Fruit fly (Drosophila melanogaster) whole organism, larva: ENCODE data around the gene Psf1.
"Not testable (repeated sequence)": the region's sequence is repeated elsewhere in the genome, so short reads cannot be mapped to it uniquely, and the experiment has no call there.

Experiments
- noc ChIP-seq: fragments of 200-800 bp; sonication (Bioruptor generic); optimal IDR thresholded peaks from 3 replicates; lab custom pipeline; 2019; ENCODE audit warnings: missing biosample characterization, mild to moderate bottlenecking, missing genetic modification characterization, moderate library complexity

The Psf1 gene

DNA sequence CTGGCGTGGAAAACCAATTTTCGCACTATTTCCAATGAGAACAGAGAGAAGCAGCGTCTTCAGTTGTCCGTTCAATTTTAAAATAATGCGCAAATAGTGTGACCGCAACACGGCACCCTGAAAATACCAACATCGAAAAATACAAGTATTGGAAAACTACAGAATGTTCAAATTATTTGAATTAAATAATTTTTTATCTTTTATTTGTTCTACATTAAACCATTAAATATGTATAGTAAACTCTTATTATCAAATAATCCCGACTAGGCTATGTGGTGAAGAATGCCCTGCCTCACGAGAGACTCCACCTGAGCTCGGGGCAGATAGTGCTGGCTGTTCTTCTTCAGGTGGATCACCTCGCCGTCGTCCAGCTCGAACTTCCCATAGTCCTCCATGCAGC lies 1.7 kb downstream of the Psf1 start, which contains the start of gene Klp61F:
Klp61F (minus strand) TSS at position 101 of the 400 bp plus-strand sequence.
- TF ChIP-seq noc (tag; lab: Kevin White, UChicago): not testable (repeated sequence)

DNA sequence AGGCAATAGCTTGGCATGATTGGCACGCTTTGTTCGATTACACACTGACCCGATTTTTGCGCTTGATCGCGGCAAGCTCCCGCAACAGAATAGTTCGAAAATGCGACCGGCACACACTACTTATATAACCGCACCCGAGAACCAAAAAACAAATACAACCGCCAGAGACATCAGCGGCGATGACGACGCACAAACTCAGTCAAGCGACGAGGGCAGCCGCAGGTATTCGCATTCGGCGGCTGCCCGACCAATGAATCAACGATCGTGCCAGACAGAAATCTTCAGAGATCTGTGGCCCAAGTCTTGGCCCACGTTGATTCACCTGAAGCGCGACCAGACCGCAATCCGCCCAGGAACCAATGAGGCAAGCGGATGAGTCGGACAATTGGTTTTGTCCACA lies 9.3 kb downstream of the Psf1 start, which contains the start of gene CG9192:
CG9192 (minus strand) TSS at position 101 of the 400 bp plus-strand sequence.
- no peak for TF ChIP-seq noc (tag; lab: Kevin White, UChicago)

DNA sequence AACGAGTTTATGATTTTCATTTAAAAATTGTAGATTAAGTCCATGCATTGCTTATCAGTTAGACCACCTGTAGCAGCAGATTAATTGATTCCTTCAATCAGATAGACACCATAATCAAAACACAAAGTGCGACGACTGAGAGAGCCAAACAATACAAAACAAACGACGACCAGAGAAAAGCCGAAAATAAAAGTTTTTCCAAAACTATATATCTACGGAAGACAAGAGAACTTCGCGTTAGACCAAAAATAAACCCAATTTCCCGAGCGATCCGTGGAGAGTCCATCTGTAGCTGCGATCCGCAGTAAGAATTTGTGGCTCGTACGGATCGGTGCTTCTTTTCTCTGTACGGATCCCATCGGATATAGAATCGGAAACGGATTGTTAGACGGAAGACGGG lies 12.1 kb downstream of the Psf1 start, which contains the start of gene galene:
galene (plus strand) TSS at position 301 of the 400 bp plus-strand sequence.
- TF ChIP-seq noc (tag; lab: Kevin White, UChicago): no peak

DNA sequence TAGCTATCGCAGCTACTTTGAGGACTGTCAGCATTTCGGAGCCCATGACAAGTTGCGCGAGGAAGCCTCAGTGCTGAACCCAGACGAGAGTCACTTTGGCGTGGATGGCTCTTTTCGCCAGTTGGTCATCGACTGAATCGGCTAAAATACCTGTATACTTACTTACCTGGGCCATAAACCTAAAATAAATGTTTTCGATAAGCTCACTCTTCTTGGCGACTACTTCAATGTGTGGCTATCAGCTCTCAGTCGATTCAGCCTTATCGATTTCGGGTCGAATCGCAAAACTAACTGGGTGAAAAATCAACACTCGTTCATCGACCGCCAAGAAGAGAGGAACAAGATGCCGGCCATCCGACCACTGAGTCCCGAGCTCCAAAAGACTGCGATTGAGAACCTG lies 13.6 kb downstream of the Psf1 start, which contains the start of gene CG33966:
CG33966 (plus strand) TSS at position 301 of the 400 bp plus-strand sequence.
- no peak for TF ChIP-seq noc (tag; lab: Kevin White, UChicago)

DNA sequence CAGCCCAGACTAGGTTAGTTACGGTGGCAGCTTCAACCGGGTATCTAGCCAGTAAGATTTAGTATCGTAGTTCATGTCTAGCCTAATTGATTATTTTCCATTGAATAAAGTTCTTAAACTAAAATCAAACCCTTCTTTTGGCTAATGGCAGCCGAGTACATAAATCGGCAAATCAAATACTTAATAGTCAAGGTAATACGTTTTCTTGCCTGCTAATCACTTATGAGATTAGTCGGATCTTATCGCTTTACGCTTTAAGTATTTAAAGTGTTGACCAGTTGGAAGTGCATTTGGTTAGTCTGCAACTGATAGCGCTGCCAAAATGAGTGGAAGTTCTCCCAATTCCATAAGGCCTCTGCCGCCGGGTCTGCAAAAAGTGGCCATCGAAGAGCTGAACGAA lies 14.9 kb downstream of the Psf1 start, which contains the start of gene CG33965:
CG33965 (plus strand) TSS at position 301 of the 400 bp plus-strand sequence.
- TF ChIP-seq noc (tag; lab: Kevin White, UChicago): no peak

dm6 chr3L:1227303-1227797 lies 20.1 kb downstream of the Psf1 start, which contains the start of gene LysS:
Gene LysS (plus strand): TSS chr3L:1227747.
- TF ChIP-seq noc (tag; lab: Kevin White, UChicago): no peak

dm6 chr3L:1218596-1218995 lies 28.9 kb downstream of the Psf1 start, which contains the start of gene LysP:
Gene LysP (minus strand): TSS chr3L:1218696.
- no peak for TF ChIP-seq noc (tag; lab: Kevin White, UChicago)

DNA sequence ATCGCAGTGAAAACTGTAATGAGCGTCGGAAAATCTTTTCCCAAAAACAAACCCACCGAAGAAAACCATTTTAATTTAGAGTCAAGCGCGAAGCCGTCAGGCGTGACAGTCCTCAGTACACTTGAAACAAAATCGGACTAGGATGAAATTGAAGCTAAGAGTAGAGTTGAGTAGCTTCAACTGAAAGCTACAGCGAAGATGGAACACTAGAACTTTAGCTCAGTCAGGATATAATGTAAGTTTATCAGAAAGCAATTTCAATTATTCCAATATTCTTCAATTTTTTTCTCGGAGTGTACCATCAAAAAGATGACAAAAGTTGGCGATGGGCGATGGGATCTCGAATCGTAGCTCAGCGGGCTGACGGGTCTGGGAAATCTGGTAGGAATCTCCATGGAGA lies 31.0 kb downstream of the Psf1 start:
- TF ChIP-seq noc (tag; lab: Kevin White, UChicago): no peak

dm6 chr3L:1212571-1212970 lies 34.9 kb downstream of the Psf1 start, which contains the start of gene LysE:
Gene LysE (plus strand): TSS chr3L:1212827.
- TF ChIP-seq noc (tag; lab: Kevin White, UChicago): no peak

- no peak for TF ChIP-seq noc (tag; lab: Kevin White, UChicago)
These were observed 35.4 kb downstream of the Psf1 start for dm6 chr3L:1212113-1212512.

DNA sequence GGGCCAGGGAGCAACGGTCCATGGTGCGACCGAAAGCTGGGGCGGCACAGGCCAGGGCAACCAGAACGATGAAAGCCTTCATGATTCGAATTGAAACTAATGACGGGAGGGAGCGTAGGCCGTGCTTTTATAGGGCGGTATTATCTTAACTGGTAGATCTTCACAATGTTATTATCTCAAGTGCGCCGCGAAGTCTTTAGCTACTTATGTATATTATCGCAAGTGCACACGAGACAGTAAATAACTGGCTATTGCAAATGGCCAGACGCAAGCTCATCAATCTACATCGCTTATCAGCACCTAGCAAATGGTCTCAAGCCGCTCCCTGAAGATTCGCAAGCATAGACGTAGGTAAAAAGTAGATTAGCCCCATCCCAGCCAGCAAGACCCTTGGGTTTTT lies 36.4 kb downstream of the Psf1 start, which contains the start of gene LysD:
LysD (minus strand) TSS at position 101 of the 400 bp plus-strand sequence.
- no peak for TF ChIP-seq noc (tag; lab: Kevin White, UChicago)

- no peak for TF ChIP-seq noc (tag; lab: Kevin White, UChicago)
These were observed 39.3 kb downstream of the Psf1 start for dm6 chr3L:1208206-1208605.

DNA sequence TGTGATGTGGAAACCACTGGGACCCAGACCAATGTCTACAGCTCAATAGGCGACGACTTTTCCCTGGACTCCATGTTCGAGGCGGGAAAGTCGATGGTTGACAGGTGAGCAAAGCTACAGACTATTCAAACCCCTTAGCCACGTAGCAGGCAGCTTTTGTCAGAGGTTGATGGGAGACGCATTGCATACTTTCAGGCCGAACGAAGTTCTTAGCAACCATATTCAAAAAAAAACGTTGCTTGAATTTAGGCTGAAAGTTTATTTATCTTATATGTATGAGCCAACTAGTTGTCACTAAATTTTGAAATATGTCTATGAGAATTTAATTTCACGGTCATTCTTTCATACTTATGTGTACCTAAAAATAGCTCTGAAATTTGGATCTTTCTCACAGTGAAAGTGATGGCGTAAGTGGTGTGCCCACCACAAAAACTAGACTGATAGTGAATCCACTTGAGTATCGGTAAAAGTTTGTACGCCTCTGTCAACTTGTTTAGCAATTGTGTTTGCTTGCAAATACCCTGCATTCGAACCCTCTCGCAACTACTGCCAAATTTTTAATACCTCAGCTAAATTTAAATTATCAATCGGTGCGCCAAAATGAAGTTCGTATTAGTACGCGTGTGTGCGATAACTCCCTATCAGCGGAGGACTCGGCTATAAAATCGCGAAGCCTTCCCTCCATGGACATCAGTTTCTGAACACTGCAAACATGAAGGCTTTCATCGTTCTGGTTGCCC lies 40.6 kb downstream of the Psf1 start, which contains the start of gene LysB:
LysB (plus strand) TSS at position 690 of the 740 bp plus-strand sequence.
- no peak for TF ChIP-seq noc (tag; lab: Kevin White, UChicago)

dm6 chr3L:1204674-1205547 lies 42.6 kb downstream of the Psf1 start, which contains the start of gene CG9119:
Gene CG9119 (minus strand): TSS chr3L:1204795.
- peak; percentile 96 for TF ChIP-seq noc (tag; lab: Kevin White, UChicago)

- no peak for TF ChIP-seq noc (tag; lab: Kevin White, UChicago)
These were observed 43.5 kb downstream of the Psf1 start for dm6 chr3L:1203855-1204431.
